Worm (Caenorhabditis elegans) whole organism, L1 larva: ENCODE data around the gene F34H10.5.

Source experiments
- Y116A8C.19 ChIP-seq: sonication (generic microtip); optimal IDR thresholded peaks from 2 replicates; lab custom pipeline; 2016; ENCODE audit warnings: missing compliant biosample characterization, missing genetic modification characterization, borderline replicate concordance
- ceh-63 ChIP-seq: fragments of 200-800 bp; sonication (Bioruptor generic); optimal IDR thresholded peaks from 2 replicates; lab custom pipeline; 2018; ENCODE audit warnings: mild to moderate bottlenecking, missing genetic modification characterization, missing compliant biosample characterization
- ceh-8 ChIP-seq: fragments of 200-800 bp; sonication (Bioruptor generic); optimal IDR thresholded peaks from 2 replicates; lab custom pipeline; 2018; ENCODE audit warnings: mild to moderate bottlenecking, missing genetic modification characterization, moderate library complexity, missing compliant biosample characterization
- ceh-82 ChIP-seq, 3 experiments: fragments of 150-350 bp in 1 of 3; sonication (generic microtip) in 2 of 3; optimal IDR thresholded peaks; 2 replicates each; lab custom pipeline; 2014 to 2017; ENCODE audit warnings: missing biosample characterization in 3 of 3, missing genetic modification characterization in 3 of 3
- ces-1 ChIP-seq: fragments of 150-350 bp; optimal IDR thresholded peaks from 2 replicates; lab custom pipeline; 2014; ENCODE audit warnings: missing biosample characterization, missing genetic modification reagents, missing genetic modification characterization
- dpl-1 ChIP-seq, 3 experiments: fragments of 150-350 bp in 2 of 3; sonication (generic microtip) in 1 of 3; optimal IDR thresholded peaks; 2 replicates each; lab custom pipeline; 2014 to 2017; ENCODE audit warnings: missing biosample characterization in 3 of 3, missing genetic modification characterization in 3 of 3, missing genetic modification reagents in 3 of 3
- dsc-1 ChIP-seq: sonication (generic microtip); optimal IDR thresholded peaks from 2 replicates; lab custom pipeline; 2016; ENCODE audit warnings: mild to moderate bottlenecking, missing genetic modification characterization, missing compliant biosample characterization
- efl-1 ChIP-seq, 4 experiments: fragments of 150-350 bp; optimal IDR thresholded peaks in 3 of 4; peaks in 1 of 4; 1 replicate in 1 of 4; 2 replicates in 3 of 4; lab custom pipeline; 2014; ENCODE audit warnings: missing biosample characterization in 2 of 4, missing genetic modification characterization in 2 of 4, missing genetic modification reagents in 2 of 4
- efl-3 ChIP-seq: fragments of 200-800 bp; sonication (Bioruptor generic); optimal IDR thresholded peaks from 2 replicates; lab custom pipeline; 2018; ENCODE audit warnings: mild to moderate bottlenecking, missing genetic modification characterization, missing compliant biosample characterization
- egl-13 ChIP-seq: sonication (generic microtip); optimal IDR thresholded peaks from 2 replicates; lab custom pipeline; 2016; ENCODE audit warnings: missing genotype, missing genetic modification reagents, missing genetic modification characterization, missing compliant biosample characterization
- egl-27 ChIP-seq, 2 experiments: fragments of 150-350 bp in 1 of 2; sonication (generic microtip); optimal IDR thresholded peaks; 3 replicates each; lab custom pipeline; 2017 to 2018; ENCODE audit warnings: missing biosample characterization in 2 of 2, missing genetic modification characterization in 2 of 2, missing genetic modification reagents in 2 of 2
- elt-2 ChIP-seq: sonication (generic microtip); optimal IDR thresholded peaks from 2 replicates; lab custom pipeline; 2016; ENCODE audit warnings: missing genetic modification characterization, mild to moderate bottlenecking, inconsistent platforms, missing compliant biosample characterization, missing genetic modification reagents
- elt-3 ChIP-seq, 6 experiments: fragments of 150-350 bp in 1 of 6; sonication (generic microtip); optimal IDR thresholded peaks; 2 replicates each; lab custom pipeline; 2017 to 2018; ENCODE audit warnings: missing biosample characterization in 6 of 6, missing genetic modification characterization in 6 of 6, inconsistent platforms in 1 of 6
- ets-5 ChIP-seq: fragments of 200-800 bp; sonication (Bioruptor generic); IDR thresholded peaks from 2 replicates; pipeline ENCODE4 v1.3.6; 2022; ENCODE audit warnings: missing genetic modification characterization, missing compliant biosample characterization
- fkh-10 ChIP-seq: sonication (generic microtip); optimal IDR thresholded peaks from 2 replicates; lab custom pipeline; 2017; ENCODE audit warnings: missing biosample characterization, missing genetic modification reagents, missing genetic modification characterization
- grh-1 ChIP-seq: fragments of 200-800 bp; sonication (Bioruptor generic); IDR thresholded peaks from 2 replicates; pipeline ENCODE4 v1.3.6; 2022; ENCODE audit warnings: missing genetic modification reagents, missing genetic modification characterization, missing compliant biosample characterization
- hlh-4 ChIP-seq: sonication (generic microtip); optimal IDR thresholded peaks from 2 replicates; lab custom pipeline; 2016; ENCODE audit warnings: mild to moderate bottlenecking, missing genetic modification characterization, missing compliant biosample characterization
- hpl-2 ChIP-seq: fragments of 150-350 bp; optimal IDR thresholded peaks from 2 replicates; lab custom pipeline; 2014; ENCODE audit warnings: missing biosample characterization, missing genetic modification reagents, missing genetic modification characterization
- lin-14 ChIP-seq: fragments of 200-800 bp; sonication (Bioruptor generic); optimal IDR thresholded peaks from 2 replicates; lab custom pipeline; 2018; ENCODE audit warnings: mild to moderate bottlenecking, missing genetic modification characterization, moderate library complexity, missing compliant biosample characterization
- lsy-2 ChIP-seq, 2 experiments: fragments of 150-350 bp; optimal IDR thresholded peaks; 2 replicates each; lab custom pipeline; 2014; ENCODE audit warnings: missing biosample characterization in 2 of 2, missing genetic modification characterization in 2 of 2
- mab-9 ChIP-seq: fragments of 200-800 bp; sonication (Bioruptor generic); IDR thresholded peaks from 2 replicates; pipeline ENCODE4 v1.3.6; 2022; ENCODE audit warnings: missing genetic modification reagents, missing genetic modification characterization, missing compliant biosample characterization
- mef-2 ChIP-seq: fragments of 150-350 bp; optimal IDR thresholded peaks from 2 replicates; lab custom pipeline; 2014; ENCODE audit warnings: missing biosample characterization, missing genetic modification characterization
- nhr-12 ChIP-seq: sonication (generic microtip); optimal IDR thresholded peaks from 2 replicates; lab custom pipeline; 2017; ENCODE audit warnings: missing biosample characterization, missing genetic modification characterization
- nhr-237 ChIP-seq: fragments of 150-350 bp; optimal IDR thresholded peaks from 2 replicates; lab custom pipeline; 2014; ENCODE audit warnings: missing biosample characterization, missing genetic modification characterization
- nhr-28 ChIP-seq: fragments of 150-350 bp; optimal IDR thresholded peaks from 2 replicates; lab custom pipeline; 2014; ENCODE audit warnings: missing biosample characterization, missing genetic modification characterization
- nhr-90 ChIP-seq: sonication (generic microtip); optimal IDR thresholded peaks from 2 replicates; lab custom pipeline; 2016; ENCODE audit warnings: mild to moderate bottlenecking, missing genetic modification characterization, missing compliant biosample characterization; ENCODE audit not compliant: poor library complexity
- pax-3 ChIP-seq: fragments of 200-800 bp; sonication (Bioruptor generic); optimal IDR thresholded peaks from 2 replicates; lab custom pipeline; 2018; ENCODE audit warnings: mild to moderate bottlenecking, missing genetic modification characterization, moderate library complexity, missing compliant biosample characterization
- pqm-1 ChIP-seq: sonication (generic microtip); optimal IDR thresholded peaks from 3 replicates; lab custom pipeline; 2017; ENCODE audit warnings: missing biosample characterization, missing genetic modification characterization
- rnt-1 ChIP-seq: sonication (generic microtip); optimal IDR thresholded peaks from 2 replicates; lab custom pipeline; 2016; ENCODE audit warnings: mild to moderate bottlenecking, missing genetic modification characterization, moderate library complexity, missing compliant biosample characterization
- skn-1 ChIP-seq: fragments of 150-350 bp; optimal IDR thresholded peaks from 2 replicates; lab custom pipeline; 2014; ENCODE audit warnings: missing biosample characterization, missing genetic modification characterization
- sox-4 ChIP-seq: sonication (generic microtip); optimal IDR thresholded peaks from 2 replicates; lab custom pipeline; 2016; ENCODE audit warnings: missing genetic modification characterization, missing compliant biosample characterization
- sptf-1 ChIP-seq: fragments of 150-350 bp; optimal IDR thresholded peaks from 2 replicates; lab custom pipeline; 2014; ENCODE audit warnings: missing biosample characterization, missing genetic modification characterization
- tlp-1 ChIP-seq: fragments of 150-350 bp; optimal IDR thresholded peaks from 2 replicates; lab custom pipeline; 2014; ENCODE audit warnings: missing biosample characterization, missing genetic modification characterization
- unc-130 ChIP-seq: fragments of 150-350 bp; optimal IDR thresholded peaks from 2 replicates; lab custom pipeline; 2017; ENCODE audit warnings: missing biosample characterization, missing genetic modification characterization, inconsistent platforms
- unc-62 ChIP-seq: fragments of 150-350 bp; optimal IDR thresholded peaks from 2 replicates; lab custom pipeline; 2014; ENCODE audit warnings: missing biosample characterization, missing genetic modification reagents, missing genetic modification characterization
- vab-15 ChIP-seq: sonication (generic microtip); optimal IDR thresholded peaks from 2 replicates; lab custom pipeline; 2017; ENCODE audit warnings: missing genotype, mild to moderate bottlenecking, missing genetic modification characterization, missing compliant biosample characterization
- xbp-1 ChIP-seq: sonication (generic microtip); optimal IDR thresholded peaks from 2 replicates; lab custom pipeline; 2016; ENCODE audit warnings: missing genetic modification characterization, missing compliant biosample characterization
- ztf-11 ChIP-seq, 2 experiments: sonication (generic microtip); optimal IDR thresholded peaks; 2 replicates each; lab custom pipeline; 2016 to 2017; ENCODE audit warnings: missing genetic modification characterization in 2 of 2, missing biosample characterization in 1 of 2, missing compliant biosample characterization in 1 of 2

The F34H10.5 gene

DNA sequence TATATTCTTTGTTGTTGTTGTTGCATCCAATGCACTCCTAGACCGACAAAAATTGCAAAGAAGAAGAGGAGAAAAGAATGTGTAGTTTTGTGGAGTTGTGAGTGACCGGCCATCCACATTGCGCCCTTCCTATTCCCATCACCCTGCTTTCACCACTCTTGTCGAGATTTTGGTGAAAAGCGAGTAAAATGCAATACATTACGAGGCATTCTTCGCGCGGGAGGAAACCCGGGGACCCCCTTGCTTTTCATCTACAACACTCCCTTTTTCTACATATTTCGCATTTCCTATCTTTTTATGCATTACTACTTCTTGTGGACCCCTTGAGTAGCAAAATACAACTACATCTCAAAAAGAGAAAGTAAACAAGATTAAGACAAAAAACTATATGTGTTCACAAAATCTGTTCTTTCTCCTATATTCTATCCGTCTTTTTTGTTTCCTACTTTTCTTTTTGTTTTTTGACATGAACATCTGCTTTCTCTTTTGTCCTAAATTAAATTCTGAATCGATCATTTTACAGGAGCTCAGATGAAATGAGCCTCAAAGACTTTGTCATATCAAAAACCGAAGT, 25.3 kb upstream of the F34H10.5 start, which contains the start of gene C11E4.6:
Gene C11E4.6, plus strand, starts transcription at position 524 of the 574 bp plus-strand sequence.
- TF ChIP-seq elt-2 (tag; lab: Kevin White, UChicago) (no peak), dsc-1 (tag; lab: Kevin White, UChicago) (no peak), egl-27 (tag; optimal IDR thresholded peaks at IDR 0.05; lab: Kevin White, UChicago) (no peak), ceh-82 (tag; optimal IDR thresholded peaks at IDR 0.05; lab: Kevin White, UChicago) (no peak), unc-62 (GFP tag; lab: Kevin White, UChicago) (no peak), efl-1 (optimal IDR thresholded peaks at IDR 0.05; lab: Kevin White, UChicago) (no peak), efl-1 (GFP tag; optimal IDR thresholded peaks at IDR 0.05 in 1 of 2; lab: Kevin White, UChicago) (no peak), ztf-11 (tag; optimal IDR thresholded peaks at IDR 0.05; lab: Kevin White, UChicago) (no peak), ceh-8 (GFP tag; lab: Kevin White, UChicago) (no peak), lin-14 (GFP tag; lab: Kevin White, UChicago) (peak; percentile 57), efl-3 (GFP tag; lab: Kevin White, UChicago) (no peak), ces-1 (GFP tag; lab: Kevin White, UChicago) (no peak), fkh-10 (GFP tag; lab: Kevin White, UChicago) (peak; percentile 41), sox-4 (tag; lab: Kevin White, UChicago) (no peak), nhr-12 (no peak), unc-130 (tag; lab: Kevin White, UChicago) (no peak), pax-3 (no peak), nhr-237 (tag; lab: Kevin White, UChicago) (no peak), tlp-1 (tag; lab: Kevin White, UChicago) (no peak)

DNA sequence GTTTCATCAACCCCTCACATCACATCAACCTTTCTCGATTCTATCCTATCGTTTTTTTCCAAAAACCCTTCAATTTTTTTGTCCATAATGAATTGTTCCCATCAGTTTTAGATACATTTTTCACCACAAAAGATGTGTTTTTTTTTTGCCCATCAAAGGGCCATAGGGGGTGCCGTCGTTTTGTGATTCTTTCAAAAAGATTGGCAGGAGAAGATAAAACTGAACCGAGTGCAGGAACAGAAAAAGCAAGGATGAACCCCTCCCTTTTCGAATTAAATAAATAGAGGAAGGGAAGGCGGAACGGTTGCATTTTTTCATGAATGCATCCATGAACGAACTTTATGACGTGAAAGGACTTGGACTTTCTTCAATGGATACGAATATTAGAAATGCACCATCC, 18.6 kb upstream of the F34H10.5 start, which contains the start of gene C11E4.7:
Gene C11E4.7, plus strand, starts transcription at position 301 of the 400 bp plus-strand sequence.
- TF ChIP-seq pax-3 = no peak
- no peak for TF ChIP-seq dpl-1 (GFP tag; optimal IDR thresholded peaks at IDR 0.05; lab: Kevin White, UChicago)
- TF ChIP-seq Y116A8C.19 = no peak
- TF ChIP-seq xbp-1 (tag; lab: Kevin White, UChicago) = no peak
- no peak for TF ChIP-seq elt-3 (tag; optimal IDR thresholded peaks at IDR 0.05; lab: Kevin White, UChicago)
- no peak for TF ChIP-seq ceh-8 (GFP tag; lab: Kevin White, UChicago)
- TF ChIP-seq hpl-2 (GFP tag; lab: Kevin White, UChicago) = no peak
- TF ChIP-seq skn-1 = no peak
- no peak for TF ChIP-seq lsy-2 (tag; optimal IDR thresholded peaks at IDR 0.05; lab: Kevin White, UChicago)
- TF ChIP-seq pqm-1 (tag; lab: Kevin White, UChicago) = no peak
- TF ChIP-seq nhr-28 (tag; lab: Kevin White, UChicago) = no peak
- TF ChIP-seq nhr-90 = no peak
- TF ChIP-seq vab-15 (tag; lab: Kevin White, UChicago) = no peak
- TF ChIP-seq egl-27 (tag; optimal IDR thresholded peaks at IDR 0.05; lab: Kevin White, UChicago) = no peak
- no peak for TF ChIP-seq dsc-1 (tag; lab: Kevin White, UChicago)
- TF ChIP-seq rnt-1 (tag; lab: Kevin White, UChicago) = no peak
- no peak for TF ChIP-seq mab-9 (GFP tag; lab: Robert Waterston, UW)
- TF ChIP-seq egl-13 = no peak

DNA sequence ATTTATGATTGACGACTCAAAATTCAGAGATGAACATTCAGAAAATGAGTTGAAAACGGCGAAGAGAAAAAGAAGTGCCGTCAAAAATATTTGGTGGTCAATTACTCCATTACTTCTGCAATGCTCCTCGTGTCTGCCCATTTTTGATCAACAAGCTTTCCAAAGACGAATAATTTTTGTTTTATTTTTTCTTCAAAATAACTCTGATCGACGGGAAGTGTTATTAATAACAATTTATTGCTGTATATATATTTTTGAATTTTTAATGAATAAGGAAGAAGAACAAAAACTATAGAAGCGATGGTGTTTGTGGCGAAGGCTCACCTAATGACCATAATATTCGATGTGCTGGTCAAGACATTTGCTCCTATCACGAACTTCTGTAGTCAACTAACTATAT, 15.3 kb upstream of the F34H10.5 start, which contains the start of gene C11E4.8:
Gene C11E4.8, plus strand, starts transcription at position 301 of the 400 bp plus-strand sequence.
- TF ChIP-seq skn-1 (no peak), ets-5 (GFP tag; lab: Robert Waterston, UW) (no peak), grh-1 (no peak), vab-15 (tag; lab: Kevin White, UChicago) (no peak), ceh-63 (GFP tag; lab: Kevin White, UChicago) (no peak), hlh-4 (tag; lab: Kevin White, UChicago) (no peak), sptf-1 (no peak), mef-2 (tag; lab: Kevin White, UChicago) (no peak), fkh-10 (GFP tag; lab: Kevin White, UChicago) (no peak), egl-13 (no peak), ztf-11 (tag; optimal IDR thresholded peaks at IDR 0.05; lab: Kevin White, UChicago) (no peak)
